Worm (Caenorhabditis elegans): ENCODE measurements around the gene cutl-29.

DNA sequence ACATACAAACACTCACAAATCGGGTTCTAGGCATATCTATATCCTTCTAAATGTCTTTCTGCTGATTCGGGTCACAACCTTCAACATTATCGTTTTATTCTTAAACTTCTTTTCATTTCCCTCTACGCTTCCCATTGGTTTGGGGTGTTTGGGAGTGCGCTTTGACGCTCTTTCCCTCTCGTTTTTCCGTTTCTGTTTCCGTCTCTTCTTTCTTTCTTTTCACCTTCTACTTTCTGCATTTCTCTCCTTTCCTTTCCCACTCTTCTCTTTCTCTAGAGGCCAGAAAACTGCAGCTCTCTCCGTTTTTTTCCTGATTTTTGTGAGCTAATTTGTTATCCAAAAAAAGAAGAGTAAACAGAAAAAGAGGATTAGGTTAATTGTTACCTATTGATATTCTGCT, 5.5 kb upstream of the cutl-29 start:
- TF ChIP-seq him-1 (tag; optimal IDR thresholded peaks at IDR 0.05) (no peak), W03F9.2 (tag; optimal IDR thresholded peaks at IDR 0.05) (no peak), dao-5 (tag; optimal IDR thresholded peaks at IDR 0.05) (no peak)

Data from whole organism, L4/young adult.